Fruit fly (Drosophila melanogaster) whole organism, embryonic: ENCODE data around the gene CG43134.

ENCODE experiments used
- Asciz ChIP-seq: fragments of 200-800 bp; sonication (Bioruptor generic); optimal IDR thresholded peaks from 2 replicates; lab custom pipeline; 2017; ENCODE audit warnings: missing biosample characterization, mild to moderate bottlenecking, missing genetic modification characterization, missing genetic modification reagents
- Atf6 ChIP-seq: fragments of 200-800 bp; sonication (Bioruptor generic); IDR thresholded peaks from 2 replicates; pipeline ENCODE4 v1.3.6; 2022; ENCODE audit warnings: missing biosample characterization, missing genetic modification characterization
- CG11247 ChIP-seq: fragments of 200-800 bp; sonication (Bioruptor generic); IDR thresholded peaks from 2 replicates; pipeline ENCODE4 v1.3.6; 2022; ENCODE audit warnings: missing biosample characterization, missing genetic modification characterization
- CG11696 ChIP-seq: fragments of 200-800 bp; sonication (Bioruptor generic); IDR thresholded peaks from 2 replicates; pipeline ENCODE4 v1.3.6; 2022; ENCODE audit warnings: missing biosample characterization, missing genetic modification characterization
- CG14710 ChIP-seq: fragments of 200-800 bp; sonication (Bioruptor generic); optimal IDR thresholded peaks from 3 replicates; lab custom pipeline; 2019; ENCODE audit warnings: missing biosample characterization, mild to moderate bottlenecking, missing genetic modification characterization, moderate library complexity
- CG15479 ChIP-seq: fragments of 200-800 bp; sonication (Bioruptor generic); optimal IDR thresholded peaks from 3 replicates; lab custom pipeline; 2019; ENCODE audit warnings: missing biosample characterization, mild to moderate bottlenecking, missing genetic modification characterization, moderate library complexity
- CG30431 ChIP-seq: fragments of 200-800 bp; sonication (Bioruptor generic); optimal IDR thresholded peaks from 2 replicates; lab custom pipeline; 2017; ENCODE audit warnings: missing biosample characterization, missing genetic modification characterization
- CG3281 ChIP-seq: fragments of 200-800 bp; sonication (Bioruptor generic); optimal IDR thresholded peaks from 3 replicates; lab custom pipeline; 2017; ENCODE audit warnings: missing biosample characterization, mild to moderate bottlenecking, missing genetic modification characterization
- CG3726 ChIP-seq: fragments of 200-800 bp; sonication (Bioruptor generic); IDR thresholded peaks from 3 replicates; pipeline ENCODE4, ENCODE4 v1.3.6; 2022; ENCODE audit warnings: missing biosample characterization, missing genetic modification characterization
- CG4360 ChIP-seq: fragments of 200-800 bp; sonication (Bioruptor generic); IDR thresholded peaks from 2 replicates; pipeline ENCODE4 v1.3.6; 2022; ENCODE audit warnings: missing biosample characterization, missing genetic modification characterization
- CG43689 ChIP-seq: fragments of 200-800 bp; sonication (Bioruptor generic); IDR thresholded peaks from 2 replicates; pipeline ENCODE4 v1.3.6; 2022; ENCODE audit warnings: missing biosample characterization, missing genetic modification characterization
- CG4404 ChIP-seq: fragments of 200-800 bp; sonication (Bioruptor generic); IDR thresholded peaks from 2 replicates; pipeline ENCODE4 v1.3.6; 2022; ENCODE audit warnings: missing biosample characterization, missing genetic modification characterization
- CG4707 ChIP-seq: fragments of 200-800 bp; sonication (Bioruptor generic); optimal IDR thresholded peaks from 2 replicates; lab custom pipeline; 2018; ENCODE audit warnings: missing biosample characterization, mild to moderate bottlenecking, missing genetic modification characterization, moderate library complexity
- CG6175 ChIP-seq: fragments of 200-800 bp; sonication (Bioruptor generic); IDR thresholded peaks from 3 replicates; pipeline ENCODE4 v1.3.6; 2022; ENCODE audit warnings: missing biosample characterization, missing genetic modification characterization
- CG6254 ChIP-seq: fragments of 200-800 bp; sonication (Bioruptor generic); optimal IDR thresholded peaks from 3 replicates; lab custom pipeline; 2017; ENCODE audit warnings: mild to moderate bottlenecking, missing biosample characterization, missing genetic modification reagents, missing genetic modification characterization
- CG6689 ChIP-seq: fragments of 200-800 bp; sonication (Bioruptor generic); IDR thresholded peaks from 2 replicates; pipeline ENCODE4 v1.3.6; 2022; ENCODE audit warnings: missing biosample characterization, missing genetic modification characterization
- CG8478 ChIP-seq: fragments of >200 bp; optimal IDR thresholded peaks from 2 replicates; lab custom pipeline; 2018
- CG8765 ChIP-seq: fragments of 200-800 bp; sonication (Bioruptor generic); IDR thresholded peaks from 2 replicates; pipeline ENCODE4 v1.3.6; 2022; ENCODE audit warnings: missing biosample characterization, missing genetic modification characterization
- CG8924 ChIP-seq: fragments of 200-800 bp; optimal IDR thresholded peaks from 3 replicates; lab custom pipeline; 2019; ENCODE audit warnings: missing biosample characterization, mild to moderate bottlenecking, missing genetic modification characterization, moderate library complexity
- CG9609 ChIP-seq: fragments of 200-800 bp; sonication (Bioruptor generic); optimal IDR thresholded peaks from 3 replicates; lab custom pipeline; 2016; ENCODE audit warnings: missing biosample characterization, missing genetic modification characterization
- CG9876 ChIP-seq: fragments of 200-800 bp; sonication (Bioruptor generic); optimal IDR thresholded peaks from 2 replicates; lab custom pipeline; 2016; ENCODE audit warnings: missing biosample characterization, missing genetic modification characterization
- Dad ChIP-seq: fragments of 200-800 bp; sonication (Bioruptor generic); optimal IDR thresholded peaks from 3 replicates; lab custom pipeline; 2016; ENCODE audit warnings: missing biosample characterization, missing genetic modification characterization
- Dip3 ChIP-seq: fragments of 200-800 bp; sonication (Bioruptor generic); optimal IDR thresholded peaks from 3 replicates; lab custom pipeline; 2016; ENCODE audit warnings: missing biosample characterization, missing genetic modification characterization
- Drgx ChIP-seq: fragments of 200-800 bp; sonication (Bioruptor generic); IDR thresholded peaks from 2 replicates; pipeline ENCODE4 v1.3.6; 2022; ENCODE audit warnings: missing biosample characterization, missing genetic modification characterization
- GATAe ChIP-seq: fragments of 200-800 bp; sonication (Bioruptor generic); conservative IDR thresholded peaks from 2 replicates; pipeline ENCODE4 v1.3.6; 2022; ENCODE audit warnings: missing biosample characterization, missing genetic modification characterization
- Hmr ChIP-seq: fragments of 200-800 bp; sonication (Bioruptor generic); optimal IDR thresholded peaks from 3 replicates; lab custom pipeline; 2017; ENCODE audit warnings: mild to moderate bottlenecking, missing biosample characterization, missing genetic modification reagents, missing genetic modification characterization
- Hmx ChIP-seq: fragments of 200-800 bp; sonication (Bioruptor generic); optimal IDR thresholded peaks from 2 replicates; lab custom pipeline; 2016; ENCODE audit warnings: missing biosample characterization, missing genetic modification characterization
- Hr3 ChIP-seq: fragments of 200-800 bp; sonication (Bioruptor generic); optimal IDR thresholded peaks from 3 replicates; lab custom pipeline; 2016; ENCODE audit warnings: missing biosample characterization, missing genetic modification characterization
- Rx ChIP-seq: fragments of 200-800 bp; sonication (Bioruptor generic); IDR thresholded peaks from 2 replicates; pipeline ENCODE4 v1.3.6; 2022; ENCODE audit warnings: missing biosample characterization, missing genetic modification characterization
- Scr ChIP-seq: fragments of 200-800 bp; sonication (Bioruptor generic); IDR thresholded peaks from 2 replicates; pipeline ENCODE4 v1.3.6; 2022; ENCODE audit warnings: missing biosample characterization, missing genetic modification characterization; ENCODE audit not compliant: partially characterized antibody
- Sin3A ChIP-seq: fragments of >200 bp; optimal IDR thresholded peaks from 2 replicates; lab custom pipeline; 2018
- Sry-β ChIP-seq: fragments of 200-800 bp; sonication (Bioruptor generic); optimal IDR thresholded peaks from 2 replicates; lab custom pipeline; 2018; ENCODE audit warnings: missing biosample characterization, mild to moderate bottlenecking, missing genetic modification characterization, moderate library complexity
- bowl ChIP-seq: fragments of 200-800 bp; sonication (Bioruptor generic); IDR thresholded peaks from 2 replicates; pipeline ENCODE4 v1.3.6; 2022; ENCODE audit warnings: missing biosample characterization, missing genetic modification characterization
- br ChIP-seq: fragments of >200 bp; optimal IDR thresholded peaks from 2 replicates; lab custom pipeline; 2017
- bsh ChIP-seq, 2 experiments: fragments of 200-800 bp; sonication (Bioruptor generic); optimal IDR thresholded peaks; 2 replicates each; lab custom pipeline; 2017 to 2018; ENCODE audit warnings: mild to moderate bottlenecking in 2 of 2, missing biosample characterization in 2 of 2, missing genetic modification characterization in 2 of 2, moderate library complexity in 1 of 2
- corto ChIP-seq: fragments of 200-800 bp; sonication (Bioruptor generic); optimal IDR thresholded peaks from 2 replicates; lab custom pipeline; 2016; ENCODE audit warnings: missing biosample characterization, mild to moderate bottlenecking, missing genetic modification characterization, moderate library complexity
- ewg ChIP-seq: fragments of 200-800 bp; sonication (Bioruptor generic); optimal IDR thresholded peaks from 3 replicates; lab custom pipeline; 2017; ENCODE audit warnings: mild to moderate bottlenecking, missing biosample characterization, missing genetic modification reagents, missing genetic modification characterization
- grn ChIP-seq: fragments of 200-800 bp; sonication (Bioruptor generic); optimal IDR thresholded peaks from 3 replicates; lab custom pipeline; 2017; ENCODE audit warnings: missing biosample characterization, missing genetic modification characterization
- inv ChIP-seq: fragments of 200-800 bp; sonication (Bioruptor generic); IDR thresholded peaks from 2 replicates; pipeline ENCODE4 v1.3.6; 2022; ENCODE audit warnings: missing biosample characterization, missing genetic modification characterization; ENCODE audit not compliant: partially characterized antibody
- kah ChIP-seq: fragments of 200-800 bp; sonication (Bioruptor generic); optimal IDR thresholded peaks from 2 replicates; lab custom pipeline; 2018; ENCODE audit warnings: missing biosample characterization, mild to moderate bottlenecking, missing genetic modification characterization
- klu ChIP-seq: fragments of 200-800 bp; sonication (Bioruptor generic); IDR thresholded peaks from 2 replicates; pipeline ENCODE4 v1.3.6; 2022; ENCODE audit warnings: missing biosample characterization, missing genetic modification characterization
- lmd ChIP-seq: fragments of 200-800 bp; sonication (Bioruptor generic); IDR thresholded peaks from 2 replicates; pipeline ENCODE4 v1.3.6; 2022; ENCODE audit warnings: missing biosample characterization, missing genetic modification characterization
- mam ChIP-seq: fragments of 200-800 bp; sonication (Bioruptor generic); optimal IDR thresholded peaks from 3 replicates; lab custom pipeline; 2016; ENCODE audit warnings: missing biosample characterization, missing genetic modification characterization
- otp ChIP-seq: fragments of 200-800 bp; sonication (Bioruptor generic); IDR thresholded peaks from 3 replicates; pipeline ENCODE4, ENCODE4 v1.3.6; 2022; ENCODE audit warnings: missing biosample characterization, missing genetic modification characterization
- so ChIP-seq: fragments of 200-800 bp; sonication (Bioruptor generic); IDR thresholded peaks from 3 replicates; pipeline ENCODE4 v1.3.6; 2022; ENCODE audit warnings: missing biosample characterization, missing genetic modification characterization
- stc ChIP-seq: fragments of 200-800 bp; sonication (Bioruptor generic); IDR thresholded peaks from 2 replicates; pipeline ENCODE4 v1.3.6; 2022; ENCODE audit warnings: missing biosample characterization, missing genetic modification characterization
- ttk ChIP-seq: fragments of 200-800 bp; sonication (Bioruptor generic); IDR thresholded peaks from 2 replicates; pipeline ENCODE4 v2.1.2; 2022; ENCODE audit warnings: missing biosample characterization, missing genetic modification characterization
- unc-4 ChIP-seq: fragments of 200-800 bp; sonication (Bioruptor generic); IDR thresholded peaks from 2 replicates; pipeline ENCODE4 v1.3.6; 2022; ENCODE audit warnings: missing biosample characterization, missing genetic modification characterization; ENCODE audit not compliant: partially characterized antibody
- unpg ChIP-seq: fragments of 200-800 bp; sonication (Bioruptor generic); optimal IDR thresholded peaks from 3 replicates; lab custom pipeline; 2018; ENCODE audit warnings: missing biosample characterization, mild to moderate bottlenecking, missing genetic modification characterization, moderate library complexity
- wek ChIP-seq: fragments of 200-800 bp; sonication (Bioruptor generic); optimal IDR thresholded peaks from 3 replicates; lab custom pipeline; 2018; ENCODE audit warnings: missing biosample characterization, mild to moderate bottlenecking, missing genetic modification characterization, moderate library complexity

The CG43134 gene

DNA sequence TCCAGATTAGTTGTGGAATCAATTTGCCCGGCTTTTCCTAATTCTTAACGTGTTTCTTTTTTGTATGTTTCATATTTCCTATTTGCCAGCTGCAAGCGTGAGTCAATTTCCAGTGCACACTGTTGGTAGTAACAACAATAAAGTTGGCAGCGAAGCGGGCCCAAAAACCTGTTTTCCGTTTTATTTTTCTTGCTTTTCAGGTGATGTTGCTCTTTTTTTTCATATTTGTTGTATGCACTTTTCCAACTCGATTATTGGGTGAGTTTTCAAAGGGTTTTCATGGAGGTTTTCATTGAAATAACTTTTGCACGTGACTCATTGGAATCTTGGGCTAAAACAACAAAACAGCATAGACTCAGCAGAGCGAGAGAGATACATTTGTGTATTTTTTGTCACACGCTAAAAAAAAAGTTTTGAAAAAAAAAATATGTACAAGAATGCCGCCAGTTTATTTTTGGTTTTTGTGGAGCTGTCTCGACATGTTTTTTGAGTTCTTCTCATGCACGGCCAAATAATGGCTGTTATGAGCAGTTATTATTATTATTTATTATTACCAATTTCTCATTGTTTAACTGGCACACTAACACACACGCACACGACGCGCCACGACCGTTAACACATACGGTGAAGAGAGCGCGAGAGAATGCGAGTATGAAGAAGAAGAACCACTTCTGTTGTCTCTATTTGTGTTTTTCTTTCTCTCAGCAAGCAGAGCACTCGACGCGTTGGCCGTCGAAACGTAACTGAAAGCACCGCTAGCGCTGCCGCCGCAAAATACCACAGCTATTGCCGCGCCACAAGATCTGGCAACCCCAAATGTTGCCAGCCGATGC is 41.6 kb upstream of the CG43134 start, which contains the start of gene Fas2 (continued):
- no peak for TF ChIP-seq CG6689
- no peak for TF ChIP-seq CG15479 (GFP tag; lab: Kevin White, UChicago)
- no peak for TF ChIP-seq GATAe (GFP tag; lab: Robert Waterston, UW)
- no peak for TF ChIP-seq Rx (GFP tag; lab: Robert Waterston, UW)
- no peak for TF ChIP-seq klu (GFP tag; lab: Robert Waterston, UW)
- TF ChIP-seq Hr3 (GFP tag; lab: Kevin White, UChicago), result no peak
- TF ChIP-seq bowl, result no peak
- TF ChIP-seq Asciz, result no peak
- TF ChIP-seq inv (GFP tag; lab: Robert Waterston, UW), result no peak
- TF ChIP-seq CG43689 (GFP tag; lab: Robert Waterston, UW), result no peak; the same call in 1 of the 2 replicates
- 0 out of 2 replicates have a peak, but pooled peaks have one; percentile 31 for TF ChIP-seq CG11247 (GFP tag; lab: Robert Waterston, UW)
- no peak for TF ChIP-seq Dip3 (GFP tag; lab: Kevin White, UChicago)
- peak; percentile 43 for TF ChIP-seq CG8924
- 0 out of 2 replicates have a peak, but pooled peaks have one; percentile 24 for TF ChIP-seq ttk (GFP tag; lab: Robert Waterston, UW)
- TF ChIP-seq CG8478, result no peak
- TF ChIP-seq lmd (GFP tag; lab: Robert Waterston, UW), result peak; percentile 51
- TF ChIP-seq Scr, result peak; percentile 40; the same call in 1 of the 2 replicates
- no peak for TF ChIP-seq CG9609 (GFP tag; lab: Kevin White, UChicago)
- TF ChIP-seq bsh (GFP tag; optimal IDR thresholded peaks at IDR 0.05; lab: Kevin White, UChicago), result peak; percentile 5 to 31
- no peak; the same call in 2 of the 3 replicates for TF ChIP-seq CG6175
- peak; percentile 60 for TF ChIP-seq unpg
- TF ChIP-seq Sry-β (GFP tag; lab: Kevin White, UChicago), result no peak
- TF ChIP-seq so (GFP tag; lab: Robert Waterston, UW), result peak; percentile 47; the same call in 2 of the 3 replicates
- 0 out of 3 replicates have a peak, but pooled peaks have one; percentile 59 for TF ChIP-seq otp
- TF ChIP-seq br (lab: Kevin White, UChicago), result no peak
- no peak for TF ChIP-seq CG3726
- TF ChIP-seq CG14710, result peak; percentile 8
- TF ChIP-seq CG6254 (GFP tag; lab: Kevin White, UChicago), result no peak
- TF ChIP-seq kah (GFP tag; lab: Kevin White, UChicago), result peak; percentile 57
- no peak for TF ChIP-seq grn (GFP tag; lab: Kevin White, UChicago)
- TF ChIP-seq CG3281 (GFP tag; lab: Kevin White, UChicago), result peak; percentile 66
- peak; percentile 74 for TF ChIP-seq Hmr (GFP tag; lab: Kevin White, UChicago)
- peak; percentile 52 for TF ChIP-seq Atf6 (GFP tag; lab: Robert Waterston, UW)
- peak; percentile 50 for TF ChIP-seq CG4707
- no peak for TF ChIP-seq CG30431 (GFP tag; lab: Kevin White, UChicago)
- TF ChIP-seq ewg, result peak; percentile 26
- TF ChIP-seq CG8765 (GFP tag; lab: Robert Waterston, UW), result no peak
- no peak for TF ChIP-seq CG4404
- TF ChIP-seq Dad (GFP tag; lab: Kevin White, UChicago), result peak; percentile 15
- no peak for TF ChIP-seq corto (GFP tag; lab: Kevin White, UChicago)
- no peak for TF ChIP-seq Sin3A (lab: Kevin White, UChicago)
- TF ChIP-seq wek (GFP tag; lab: Kevin White, UChicago), result peak; percentile 76
- no peak for TF ChIP-seq Hmx (GFP tag; lab: Kevin White, UChicago)
- no peak for TF ChIP-seq CG9876 (GFP tag; lab: Kevin White, UChicago)
- peak; percentile 50; the same call in 1 of the 2 replicates for TF ChIP-seq stc (GFP tag; lab: Robert Waterston, UW)
- TF ChIP-seq Drgx (GFP tag; lab: Robert Waterston, UW), result peak; percentile 58; the same call in 1 of the 2 replicates
- 0 out of 2 replicates have a peak, but pooled peaks have one; percentile 24 for TF ChIP-seq CG4360 (GFP tag; lab: Robert Waterston, UW)
- TF ChIP-seq unc-4 (GFP tag; lab: Robert Waterston, UW), result no peak
- TF ChIP-seq mam (GFP tag; lab: Kevin White, UChicago), result peak; percentile 12
- 0 out of 2 replicates have a peak, but pooled peaks have one; percentile 7 for TF ChIP-seq CG11696
